Fruit fly (Drosophila melanogaster) whole organism, embryonic: ENCODE results near the gene RNF220.
A peak's percentile ranks its signal among the peaks of the same experiment; 100 is the strongest.

ENCODE experiments used
- Blimp-1 ChIP-seq: fragments of 200-800 bp; sonication (Bioruptor generic); optimal IDR thresholded peaks from 3 replicates; lab custom pipeline; 2018; ENCODE audit warnings: missing biosample characterization, missing genetic modification characterization, mild to moderate bottlenecking, moderate library complexity, missing genetic modification reagents
- CG10321 ChIP-seq: fragments of 200-800 bp; sonication (Bioruptor generic); IDR thresholded peaks from 2 replicates; pipeline ENCODE4 v1.3.6; 2022; ENCODE audit warnings: missing biosample characterization, missing genetic modification characterization
- CG11093 ChIP-seq: fragments of 200-800 bp; sonication (Bioruptor generic); IDR thresholded peaks from 3 replicates; pipeline ENCODE4 v1.3.6; 2022; ENCODE audit warnings: missing biosample characterization, missing genetic modification characterization
- CG12299 ChIP-seq: fragments of 200-800 bp; sonication (Bioruptor generic); optimal IDR thresholded peaks from 2 replicates; lab custom pipeline; 2018; ENCODE audit warnings: missing biosample characterization, mild to moderate bottlenecking, missing genetic modification characterization
- CG13624 ChIP-seq: fragments of 200-800 bp; sonication (Bioruptor generic); optimal IDR thresholded peaks from 2 replicates; lab custom pipeline; 2016; ENCODE audit warnings: missing biosample characterization, missing genetic modification characterization
- CG18011 ChIP-seq: fragments of 200-800 bp; sonication (Bioruptor generic); optimal IDR thresholded peaks from 2 replicates; lab custom pipeline; 2017; ENCODE audit warnings: missing biosample characterization, missing genetic modification characterization, mild to moderate bottlenecking, moderate library complexity, missing genotype
- CG2199 ChIP-seq: fragments of 200-800 bp; sonication (Bioruptor generic); IDR thresholded peaks from 3 replicates; pipeline ENCODE4 v1.3.6; 2022; ENCODE audit warnings: missing biosample characterization, missing genetic modification characterization
- CG34376 ChIP-seq: fragments of 200-800 bp; sonication (Bioruptor generic); optimal IDR thresholded peaks from 2 replicates; lab custom pipeline; 2018; ENCODE audit warnings: missing biosample characterization, mild to moderate bottlenecking, missing genetic modification characterization
- CG9797 ChIP-seq: fragments of 200-800 bp; sonication (Bioruptor generic); optimal IDR thresholded peaks from 3 replicates; lab custom pipeline; 2018; ENCODE audit warnings: missing biosample characterization, mild to moderate bottlenecking, missing genetic modification characterization
- Chrac-16 ChIP-seq: fragments of 200-800 bp; sonication (Bioruptor generic); optimal IDR thresholded peaks from 3 replicates; lab custom pipeline; 2016; ENCODE audit warnings: missing biosample characterization, missing genetic modification characterization
- D19A ChIP-seq: fragments of 200-800 bp; optimal IDR thresholded peaks from 3 replicates; lab custom pipeline; 2019; ENCODE audit warnings: missing biosample characterization, mild to moderate bottlenecking, missing genetic modification characterization, moderate library complexity
- Dref ChIP-seq: fragments of 200-800 bp; sonication (Bioruptor generic); IDR thresholded peaks from 2 replicates; pipeline ENCODE4 v1.3.6; 2022; ENCODE audit warnings: missing biosample characterization, missing genetic modification characterization
- Ets65A ChIP-seq: fragments of 200-800 bp; sonication (Bioruptor generic); peaks from one replicate; lab custom pipeline; 2016; ENCODE audit warnings: missing biosample characterization, missing genetic modification characterization
- Gsc ChIP-seq: fragments of 200-800 bp; sonication (Bioruptor generic); IDR thresholded peaks from 2 replicates; pipeline ENCODE4 v1.3.6; 2022; ENCODE audit warnings: missing biosample characterization, missing genetic modification characterization
- HLH3B ChIP-seq: fragments of 200-800 bp; sonication (Bioruptor generic); IDR thresholded peaks from 2 replicates; pipeline ENCODE4 v1.3.6; 2022; ENCODE audit warnings: missing biosample characterization, missing genetic modification characterization
- Nf-YB ChIP-seq: fragments of 200-800 bp; sonication (Bioruptor generic); optimal IDR thresholded peaks from 3 replicates; lab custom pipeline; 2019; ENCODE audit warnings: missing biosample characterization, mild to moderate bottlenecking, missing genetic modification characterization, moderate library complexity
- Oaz ChIP-seq: fragments of 200-800 bp; sonication (Bioruptor generic); IDR thresholded peaks from 2 replicates; pipeline ENCODE4 v1.3.6; 2022; ENCODE audit warnings: missing biosample characterization, missing genetic modification characterization
- amos ChIP-seq: fragments of 200-800 bp; sonication (Bioruptor generic); IDR thresholded peaks from 2 replicates; pipeline ENCODE4 v1.3.6; 2022; ENCODE audit warnings: missing biosample characterization, missing genetic modification characterization; ENCODE audit not compliant: partially characterized antibody
- crp ChIP-seq, 2 experiments: fragments of 200-800 bp; sonication (Bioruptor generic); optimal IDR thresholded peaks; 2 replicates in 1 of 2; 3 replicates in 1 of 2; lab custom pipeline; 2017; ENCODE audit warnings: missing biosample characterization in 2 of 2, missing genetic modification characterization in 2 of 2, mild to moderate bottlenecking in 1 of 2, moderate library complexity in 1 of 2
- dan ChIP-seq: fragments of 200-800 bp; sonication (Bioruptor generic); IDR thresholded peaks from 2 replicates; pipeline ENCODE4 v1.3.6; 2022; ENCODE audit warnings: missing biosample characterization, missing genetic modification characterization
- fd102C ChIP-seq: fragments of 200-800 bp; sonication (Bioruptor generic); optimal IDR thresholded peaks from 2 replicates; lab custom pipeline; 2018; ENCODE audit warnings: missing biosample characterization, mild to moderate bottlenecking, missing genetic modification characterization, moderate library complexity
- fu2 ChIP-seq: fragments of 200-800 bp; sonication (Bioruptor generic); optimal IDR thresholded peaks from 2 replicates; lab custom pipeline; 2016; ENCODE audit warnings: missing biosample characterization, missing genetic modification characterization
- gfzf ChIP-seq: fragments of 200-800 bp; sonication (Bioruptor generic); optimal IDR thresholded peaks from 2 replicates; lab custom pipeline; 2016; ENCODE audit warnings: missing biosample characterization, mild to moderate bottlenecking, missing genetic modification characterization, moderate library complexity
- knrl ChIP-seq: fragments of 200-800 bp; sonication (Bioruptor generic); IDR thresholded peaks from 3 replicates; pipeline ENCODE4 v1.3.6; 2022; ENCODE audit warnings: missing biosample characterization, missing genetic modification characterization; ENCODE audit not compliant: partially characterized antibody
- odd ChIP-seq: fragments of 200-800 bp; sonication (Bioruptor generic); optimal IDR thresholded peaks from 2 replicates; lab custom pipeline; 2017; ENCODE audit warnings: missing biosample characterization, mild to moderate bottlenecking, missing genetic modification characterization
- ranshi ChIP-seq: fragments of 200-800 bp; sonication (Bioruptor generic); IDR thresholded peaks from 2 replicates; pipeline ENCODE4 v1.3.6; 2022; ENCODE audit warnings: missing biosample characterization, missing genetic modification characterization
- sens ChIP-seq: fragments of 200-800 bp; sonication (Bioruptor generic); peaks from one replicate; lab custom pipeline; 2016; ENCODE audit warnings: missing biosample characterization, missing genetic modification characterization
- seq ChIP-seq: fragments of 200-800 bp; sonication (Bioruptor generic); IDR thresholded peaks from 2 replicates; pipeline ENCODE4 v1.3.6; 2022; ENCODE audit warnings: missing biosample characterization, missing genetic modification characterization
- slou ChIP-seq: fragments of 200-800 bp; sonication (Bioruptor generic); optimal IDR thresholded peaks from 3 replicates; lab custom pipeline; 2016; ENCODE audit warnings: missing biosample characterization, missing genetic modification characterization
- tgo ChIP-seq: fragments of 200-800 bp; sonication (Bioruptor generic); IDR thresholded peaks from 3 replicates; pipeline ENCODE4 v1.3.6; 2022; ENCODE audit warnings: missing biosample characterization, missing genetic modification characterization
- trem ChIP-seq: fragments of 200-800 bp; optimal IDR thresholded peaks from 3 replicates; lab custom pipeline; 2019; ENCODE audit warnings: missing biosample characterization, mild to moderate bottlenecking, missing genetic modification characterization, moderate library complexity
- zen2 ChIP-seq: fragments of 200-800 bp; sonication (Bioruptor generic); IDR thresholded peaks from 3 replicates; pipeline ENCODE4 v1.3.6; 2022; ENCODE audit warnings: missing biosample characterization, missing genetic modification characterization; ENCODE audit not compliant: partially characterized antibody

The RNF220 gene

dm6 chr3R:22770887-22771286, 44.7 kb upstream of the RNF220 start, which contains the start of gene CG43094:
CG43094 (minus strand) TSS chr3R:22770987.
- no peak for TF ChIP-seq Chrac-16 (GFP tag; lab: Kevin White, UChicago)
- TF ChIP-seq Gsc (GFP tag; lab: Robert Waterston, UW), result no peak
- TF ChIP-seq odd (GFP tag; lab: Kevin White, UChicago), result no peak
- no peak for TF ChIP-seq amos

dm6 chr3R:22770207-22770606, 44.0 kb upstream of the RNF220 start, which contains the start of gene CG43093:
CG43093 (minus strand) TSS chr3R:22770307.
- no peak for TF ChIP-seq Nf-YB (GFP tag; lab: Kevin White, UChicago)
- TF ChIP-seq crp (GFP tag; optimal IDR thresholded peaks at IDR 0.05; lab: Kevin White, UChicago), result no peak
- TF ChIP-seq CG18011, result no peak
- TF ChIP-seq fd102C (GFP tag; lab: Kevin White, UChicago), result no peak
- TF ChIP-seq fu2 (GFP tag; lab: Kevin White, UChicago), result no peak
- no peak for TF ChIP-seq CG11093
- no peak for TF ChIP-seq ranshi (GFP tag; lab: Robert Waterston, UW)
- TF ChIP-seq HLH3B (GFP tag; lab: Robert Waterston, UW), result no peak
- TF ChIP-seq CG10321 (GFP tag; lab: Robert Waterston, UW), result no peak
- TF ChIP-seq slou (GFP tag; lab: Kevin White, UChicago), result no peak
- TF ChIP-seq seq (GFP tag; lab: Robert Waterston, UW), result no peak
- TF ChIP-seq Dref (GFP tag; lab: Robert Waterston, UW), result no peak
- TF ChIP-seq, all 482 proteins: peak for 0

- TF ChIP-seq knrl (GFP tag; lab: Robert Waterston, UW), result no peak
- no peak for TF ChIP-seq dan (GFP tag; lab: Robert Waterston, UW)
- no peak for TF ChIP-seq CG34376 (GFP tag; lab: Kevin White, UChicago)
- no peak for TF ChIP-seq CG13624 (GFP tag; lab: Kevin White, UChicago)
- no peak for TF ChIP-seq Oaz
- TF ChIP-seq CG2199, result no peak
- no peak for TF ChIP-seq trem (tag; lab: Kevin White, UChicago)
Measured at dm6 chr3R:22769567-22769966, 43.4 kb upstream of the RNF220 start, which contains the start of gene CG43092. CG43092 (minus strand) TSS chr3R:22769667.

dm6 chr3R:22768633-22769032, 42.4 kb upstream of the RNF220 start, which contains the start of gene CG43091:
CG43091 (minus strand) TSS chr3R:22768733.
- TF ChIP-seq CG12299 (tag; lab: Kevin White, UChicago) (no peak), sens (GFP tag; lab: Kevin White, UChicago) (peak; percentile 37)

- TF ChIP-seq zen2 (GFP tag; lab: Robert Waterston, UW) (no peak), D19A (tag; lab: Kevin White, UChicago) (no peak), CG9797 (no peak), gfzf (GFP tag; lab: Kevin White, UChicago) (no peak), Blimp-1 (GFP tag; lab: Kevin White, UChicago) (no peak), sens (GFP tag; lab: Kevin White, UChicago) (peak; percentile 38)
- TF ChIP-seq, all 482 proteins: peak for 1
Measured at dm6 chr3R:22767599-22767998, 41.4 kb upstream of the RNF220 start, which contains the start of gene CG13841. CG13841 (minus strand) TSS chr3R:22767699.

dm6 chr3R:22766072-22766471, 39.9 kb upstream of the RNF220 start, which contains the start of gene Nepl15:
Nepl15 (minus strand) TSS chr3R:22766172.
- TF ChIP-seq tgo (GFP tag; lab: Robert Waterston, UW) (no peak), Ets65A (GFP tag; lab: Kevin White, UChicago) (peak; percentile 23)
- TF ChIP-seq, all 482 proteins: peak for 1
